Fruit fly (Drosophila melanogaster): ENCODE data around the gene DZIP1.

The DZIP1 gene

dm6 chr3R:24484990-24485478, 30.0 kb upstream of the DZIP1 start, which contains the start of gene nAChRalpha2:
Gene nAChRalpha2 (plus strand): TSS chr3R:24485428.
- TF ChIP-seq ey (GFP tag; optimal IDR thresholded peaks at IDR 0.05) (no peak), CrebA (GFP tag; optimal IDR thresholded peaks at IDR 0.05; ENCODE audit: borderline replicate concordance) (no peak), GATAd (GFP tag; optimal IDR thresholded peaks at IDR 0.05) (no peak), brk (GFP tag; optimal IDR thresholded peaks at IDR 0.05) (no peak), N (GFP tag; optimal IDR thresholded peaks at IDR 0.05) (no peak), psq (GFP tag; optimal IDR thresholded peaks at IDR 0.05) (no peak), Hnf4 (GFP tag; optimal IDR thresholded peaks at IDR 0.05) (no peak), fru (GFP tag; optimal IDR thresholded peaks at IDR 0.05) (no peak), jim (GFP tag; optimal IDR thresholded peaks at IDR 0.05) (no peak), CG9705 (GFP tag; optimal IDR thresholded peaks at IDR 0.05) (no peak), Abd-B (GFP tag; optimal IDR thresholded peaks at IDR 0.05) (no peak), sage (GFP tag; optimal IDR thresholded peaks at IDR 0.05) (no peak), Hr78 (GFP tag; optimal IDR thresholded peaks at IDR 0.05) (no peak), dsf (GFP tag; optimal IDR thresholded peaks at IDR 0.05; ENCODE audit: borderline replicate concordance) (no peak)

- TF ChIP-seq ey (GFP tag; optimal IDR thresholded peaks at IDR 0.05) (peak; percentile 41), brk (GFP tag; optimal IDR thresholded peaks at IDR 0.05) (no peak), HLH106 (tag; optimal IDR thresholded peaks at IDR 0.05) (peak; percentile 47), OdsH (GFP tag; optimal IDR thresholded peaks at IDR 0.05) (no peak), Sp1 (GFP tag; optimal IDR thresholded peaks at IDR 0.05) (peak; percentile 26), foxo (GFP tag; optimal IDR thresholded peaks at IDR 0.05) (peak in 1 of 2 experiments; percentile 49), rgr (GFP tag; optimal IDR thresholded peaks at IDR 0.05) (peak; percentile 40), fru (GFP tag; optimal IDR thresholded peaks at IDR 0.05) (peak; percentile 52), h (GFP tag; optimal IDR thresholded peaks at IDR 0.05) (peak; percentile 52)
Observed at dm6 chr3R:24496084-24496483, 19.0 kb upstream of the DZIP1 start.

- TF ChIP-seq Hr78 (GFP tag; optimal IDR thresholded peaks at IDR 0.05) (no peak), Mio (GFP tag; optimal IDR thresholded peaks at IDR 0.05) (no peak), CrebA (GFP tag; optimal IDR thresholded peaks at IDR 0.05; ENCODE audit: borderline replicate concordance) (no peak), HLH106 (tag; optimal IDR thresholded peaks at IDR 0.05) (no peak)
Observed at dm6 chr3R:24503627-24504026, 11.5 kb upstream of the DZIP1 start.

dm6 chr3R:24518150-24518580, 3.1 kb downstream of the DZIP1 start, which contains the start of gene Pp1alpha-96A:
Gene Pp1alpha-96A (plus strand): TSS chr3R:24518270.
- TF ChIP-seq OdsH (GFP tag; optimal IDR thresholded peaks at IDR 0.05) (no peak), dmrt93B (GFP tag; optimal IDR thresholded peaks at IDR 0.05) (no peak), CrebA (GFP tag; optimal IDR thresholded peaks at IDR 0.05; ENCODE audit: borderline replicate concordance) (no peak), dl (GFP tag; optimal IDR thresholded peaks at IDR 0.05; ENCODE audit: insufficient read depth in 1 of 2, partially characterized antibody in 2 of 2) (no peak), sv (GFP tag; optimal IDR thresholded peaks at IDR 0.05) (no peak), ey (GFP tag; optimal IDR thresholded peaks at IDR 0.05) (no peak), jim (GFP tag; optimal IDR thresholded peaks at IDR 0.05) (no peak), GATAd (GFP tag; optimal IDR thresholded peaks at IDR 0.05) (no peak), rgr (GFP tag; optimal IDR thresholded peaks at IDR 0.05) (peak; percentile 49), lola (GFP tag; optimal IDR thresholded peaks at IDR 0.05) (no peak), Abd-B (GFP tag; optimal IDR thresholded peaks at IDR 0.05) (no peak), Dif (GFP tag; optimal IDR thresholded peaks at IDR 0.05; ENCODE audit: partially characterized antibody) (no peak), N (GFP tag; optimal IDR thresholded peaks at IDR 0.05) (no peak), Sp1 (GFP tag; optimal IDR thresholded peaks at IDR 0.05) (no peak), usp (GFP tag; optimal IDR thresholded peaks at IDR 0.05) (no peak), pan (optimal IDR thresholded peaks at IDR 0.05) (no peak), fru (GFP tag; optimal IDR thresholded peaks at IDR 0.05) (peak; percentile 4), Dfd (GFP tag; optimal IDR thresholded peaks at IDR 0.05) (no peak), Hnf4 (GFP tag; optimal IDR thresholded peaks at IDR 0.05) (peak; percentile 42), Mio (GFP tag; optimal IDR thresholded peaks at IDR 0.05) (no peak), sage (GFP tag; optimal IDR thresholded peaks at IDR 0.05) (no peak), Jra (GFP tag; optimal IDR thresholded peaks at IDR 0.05) (no peak), h (GFP tag; optimal IDR thresholded peaks at IDR 0.05) (peak; percentile 51)

- TF ChIP-seq lola (GFP tag; optimal IDR thresholded peaks at IDR 0.05) (no peak), woc (GFP tag; optimal IDR thresholded peaks at IDR 0.05) (no peak), fru (GFP tag; optimal IDR thresholded peaks at IDR 0.05) (no peak), usp (GFP tag; optimal IDR thresholded peaks at IDR 0.05) (no peak), CrebA (GFP tag; optimal IDR thresholded peaks at IDR 0.05; ENCODE audit: borderline replicate concordance) (no peak), Rel (GFP tag; optimal IDR thresholded peaks at IDR 0.05) (no peak), Rel (tag; optimal IDR thresholded peaks at IDR 0.05) (no peak), psq (GFP tag; optimal IDR thresholded peaks at IDR 0.05) (no peak), sage (GFP tag; optimal IDR thresholded peaks at IDR 0.05) (no peak)
Observed at dm6 chr3R:24521313-24521712, 6.2 kb downstream of the DZIP1 start.

Data from whole organism, wandering third instar larva.